Fruit fly (Drosophila melanogaster): ENCODE measurements around the gene CG11069.
A peak's percentile ranks its signal among the peaks of the same experiment; 100 is the strongest.

CG11069 gene

DNA sequence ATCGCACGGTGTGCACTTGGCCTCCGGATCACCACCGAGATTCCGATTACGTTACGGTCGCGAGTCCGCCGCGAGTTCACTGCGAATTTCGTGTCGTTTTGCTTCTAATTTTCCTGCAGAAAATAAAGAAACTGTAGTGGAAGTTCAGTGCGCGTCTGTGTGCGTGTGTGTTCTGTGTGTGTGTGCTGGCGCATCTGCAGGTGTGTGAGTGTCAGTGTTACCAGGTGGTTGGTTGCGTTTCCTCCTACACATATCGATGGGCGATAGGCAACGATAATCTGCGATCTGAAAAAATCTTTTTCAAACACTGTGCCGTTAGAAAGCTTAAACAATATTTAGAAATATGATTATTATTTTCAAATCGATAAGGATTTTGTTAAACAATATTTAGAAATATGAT, 43.5 kb downstream of the CG11069 start, which contains the start of gene Osbp (continued):
- TF ChIP-seq Pdp1 (GFP tag; optimal IDR thresholded peaks at IDR 0.05) = peak in 1 of 2 experiments; percentile 7
- no peak for TF ChIP-seq org-1 (GFP tag; optimal IDR thresholded peaks at IDR 0.05)
- peak; percentile 17 for TF ChIP-seq phol (tag; optimal IDR thresholded peaks at IDR 0.05)
- no peak for TF ChIP-seq Taf1 (GFP tag; IDR thresholded peaks at IDR 0.05)
- peak; percentile 41; the same call in 2 of the 3 replicates for TF ChIP-seq row (GFP tag; IDR thresholded peaks at IDR 0.05)
- TF ChIP-seq Mrtf (GFP tag; IDR thresholded peaks at IDR 0.05) = no peak
- no peak for TF ChIP-seq fd64A (GFP tag; optimal IDR thresholded peaks at IDR 0.05)
- TF ChIP-seq CG7963 (GFP tag; IDR thresholded peaks at IDR 0.05; ENCODE audit: partially characterized antibody) = peak; percentile 59; the same call in 1 of the 3 replicates
- no peak for TF ChIP-seq CG2129 (GFP tag; IDR thresholded peaks at IDR 0.05; ENCODE audit: partially characterized antibody)
- no peak for TF ChIP-seq vvl (GFP tag; IDR thresholded peaks at IDR 0.05)
- no peak for TF ChIP-seq slp2 (GFP tag; optimal IDR thresholded peaks at IDR 0.05)
- no peak for TF ChIP-seq D (optimal IDR thresholded peaks at IDR 0.05)
- TF ChIP-seq D (GFP tag; optimal IDR thresholded peaks at IDR 0.05) = no peak
- no peak for TF ChIP-seq Sry-β (GFP tag; optimal IDR thresholded peaks at IDR 0.05)
- TF ChIP-seq bcd (GFP tag; optimal IDR thresholded peaks at IDR 0.05) = no peak
- no peak for TF ChIP-seq hth (optimal IDR thresholded peaks at IDR 0.05)
- TF ChIP-seq Deaf1 (tag; optimal IDR thresholded peaks at IDR 0.05) = no peak
- TF ChIP-seq Hsf (GFP tag; optimal IDR thresholded peaks at IDR 0.05) = no peak
- TF ChIP-seq al (GFP tag; IDR thresholded peaks at IDR 0.05) = no peak
- TF ChIP-seq croc (GFP tag; conservative IDR thresholded peaks at IDR 0.05) = no peak
- no peak for TF ChIP-seq BtbVII (GFP tag; optimal IDR thresholded peaks at IDR 0.05)
- no peak for TF ChIP-seq CG10321 (GFP tag; IDR thresholded peaks at IDR 0.05)
- no peak for TF ChIP-seq twi (tag; optimal IDR thresholded peaks at IDR 0.05)
- TF ChIP-seq CG3726 (GFP tag; IDR thresholded peaks at IDR 0.05) = no peak
- TF ChIP-seq CG18011 (GFP tag; optimal IDR thresholded peaks at IDR 0.05) = no peak
- no peak for TF ChIP-seq shn (GFP tag; optimal IDR thresholded peaks at IDR 0.05)
- TF ChIP-seq tup (GFP tag; optimal IDR thresholded peaks at IDR 0.05) = no peak
- TF ChIP-seq CG18764 (GFP tag; optimal IDR thresholded peaks at IDR 0.05) = no peak
- no peak for TF ChIP-seq Poxn (GFP tag; IDR thresholded peaks at IDR 0.05)
- TF ChIP-seq E2f2 (GFP tag; IDR thresholded peaks at IDR 0.05) = peak; percentile 88
- no peak for TF ChIP-seq CG13424 (tag; optimal IDR thresholded peaks at IDR 0.05)
- no peak for TF ChIP-seq Jarid2 (GFP tag; optimal IDR thresholded peaks at IDR 0.05)
- no peak for TF ChIP-seq CG4730 (GFP tag; IDR thresholded peaks at IDR 0.05)
- no peak for TF ChIP-seq Mad (GFP tag; optimal IDR thresholded peaks at IDR 0.05)
- TF ChIP-seq sqz (GFP tag; optimal IDR thresholded peaks at IDR 0.05) = no peak
- TF ChIP-seq CG30403 (GFP tag; optimal IDR thresholded peaks at IDR 0.05) = no peak
- no peak for TF ChIP-seq bowl (GFP tag; IDR thresholded peaks at IDR 0.05)
- no peak for TF ChIP-seq Drgx (GFP tag; IDR thresholded peaks at IDR 0.05)
- no peak for TF ChIP-seq CG9876 (GFP tag; optimal IDR thresholded peaks at IDR 0.05)
- TF ChIP-seq Meics (GFP tag; optimal IDR thresholded peaks at IDR 0.05) = no peak
- no peak for TF ChIP-seq dpn (GFP tag; optimal IDR thresholded peaks at IDR 0.05)
- no peak for TF ChIP-seq CG15269 (tag; optimal IDR thresholded peaks at IDR 0.05)
- TF ChIP-seq CG15696 (tag; optimal IDR thresholded peaks at IDR 0.05) = no peak
- TF ChIP-seq insv (GFP tag; optimal IDR thresholded peaks at IDR 0.05) = no peak
- no peak for TF ChIP-seq z (GFP tag; IDR thresholded peaks at IDR 0.05)
- no peak for TF ChIP-seq exex (tag; optimal IDR thresholded peaks at IDR 0.05)
- no peak for TF ChIP-seq ac (GFP tag; optimal IDR thresholded peaks at IDR 0.05)
- TF ChIP-seq CG9797 (GFP tag; optimal IDR thresholded peaks at IDR 0.05) = peak; percentile 79
- no peak for TF ChIP-seq CG5180 (GFP tag; optimal IDR thresholded peaks at IDR 0.05)
- no peak for TF ChIP-seq Blimp-1 (GFP tag; optimal IDR thresholded peaks at IDR 0.05)
- no peak for TF ChIP-seq CG17612 (GFP tag; IDR thresholded peaks at IDR 0.05)
- no peak for TF ChIP-seq sc (optimal IDR thresholded peaks at IDR 0.05)
- TF ChIP-seq sc (GFP tag; optimal IDR thresholded peaks at IDR 0.05) = no peak
